Fruit fly (Drosophila melanogaster): ENCODE data around the gene CG18418.

The CG18418 gene

dm6 chr3L:4691775-4692174 lies 1.9 kb upstream of the CG18418 start (continued):
- TF ChIP-seq CG6175 (GFP tag; IDR thresholded peaks at IDR 0.05) (no peak), p53 (GFP tag; optimal IDR thresholded peaks at IDR 0.05) (no peak), CG16779 (GFP tag; IDR thresholded peaks at IDR 0.05) (no peak), so (GFP tag; IDR thresholded peaks at IDR 0.05) (no peak), tap (tag; optimal IDR thresholded peaks at IDR 0.05) (peak; percentile 9), ATbp (GFP tag; optimal IDR thresholded peaks at IDR 0.05) (peak; percentile 36), Mad (GFP tag; optimal IDR thresholded peaks at IDR 0.05) (no peak), CHES-1-like (GFP tag; optimal IDR thresholded peaks at IDR 0.05) (no peak), disco-r (GFP tag; optimal IDR thresholded peaks at IDR 0.05) (no peak), CG11695 (GFP tag; IDR thresholded peaks at IDR 0.05) (no peak), trem (tag; optimal IDR thresholded peaks at IDR 0.05) (peak; percentile 45), BtbVII (GFP tag; optimal IDR thresholded peaks at IDR 0.05) (no peak), ap (GFP tag; IDR thresholded peaks at IDR 0.05) (no peak), CG32767 (GFP tag; IDR thresholded peaks at IDR 0.05) (no peak), crc (GFP tag; optimal IDR thresholded peaks at IDR 0.05) (no peak), CG30403 (GFP tag; optimal IDR thresholded peaks at IDR 0.05) (peak; percentile 27), scrt (GFP tag; optimal IDR thresholded peaks at IDR 0.05) (no peak), Taf1 (GFP tag; IDR thresholded peaks at IDR 0.05) (no peak), Xbp1 (GFP tag; optimal IDR thresholded peaks at IDR 0.05) (no peak), CG6689 (GFP tag; IDR thresholded peaks at IDR 0.05) (no peak), CG1603 (tag; optimal IDR thresholded peaks at IDR 0.05) (no peak), CG15269 (tag; optimal IDR thresholded peaks at IDR 0.05) (peak; percentile 9), dimm (GFP tag; IDR thresholded peaks at IDR 0.05) (no peak), vnd (GFP tag; IDR thresholded peaks at IDR 0.05; ENCODE audit: partially characterized antibody) (no peak), unpg (GFP tag; optimal IDR thresholded peaks at IDR 0.05) (peak; percentile 31), row (GFP tag; IDR thresholded peaks at IDR 0.05) (peak; percentile 34), CrebB (tag; optimal IDR thresholded peaks at IDR 0.05) (no peak), luna (GFP tag; optimal IDR thresholded peaks at IDR 0.05) (no peak), Dfd (GFP tag; optimal IDR thresholded peaks at IDR 0.05) (no peak), insv (GFP tag; optimal IDR thresholded peaks at IDR 0.05) (no peak), CG6765 (GFP tag; optimal IDR thresholded peaks at IDR 0.05) (no peak), unc-4 (GFP tag; IDR thresholded peaks at IDR 0.05; ENCODE audit: partially characterized antibody) (no peak), slbo (GFP tag; IDR thresholded peaks at IDR 0.05) (no peak), CG3065 (GFP tag; optimal IDR thresholded peaks at IDR 0.05) (no peak), HmgD (GFP tag; optimal IDR thresholded peaks at IDR 0.05) (no peak), CG16863 (GFP tag; optimal IDR thresholded peaks at IDR 0.05) (no peak), CG6254 (GFP tag; optimal IDR thresholded peaks at IDR 0.05) (peak; percentile 1), CG2129 (GFP tag; IDR thresholded peaks at IDR 0.05; ENCODE audit: partially characterized antibody) (no peak), wdn (GFP tag; IDR thresholded peaks at IDR 0.05) (no peak), ewg (GFP tag; optimal IDR thresholded peaks at IDR 0.05) (peak; percentile 23), CG7556 (GFP tag; optimal IDR thresholded peaks at IDR 0.05) (peak; percentile 46), CG2678 (tag; optimal IDR thresholded peaks at IDR 0.05) (peak; percentile 57), D (optimal IDR thresholded peaks at IDR 0.05) (no peak), D (GFP tag; optimal IDR thresholded peaks at IDR 0.05) (peak; percentile 37), CG10321 (GFP tag; IDR thresholded peaks at IDR 0.05) (no peak), Mes4 (GFP tag; optimal IDR thresholded peaks at IDR 0.05) (no peak), repo (GFP tag; optimal IDR thresholded peaks at IDR 0.05) (no peak), Sry-δ (GFP tag; optimal IDR thresholded peaks at IDR 0.05) (no peak), esg (GFP tag; conservative IDR thresholded peaks at IDR 0.05) (no peak), dm (GFP tag; optimal IDR thresholded peaks at IDR 0.05) (no peak), CG13123 (GFP tag; optimal IDR thresholded peaks at IDR 0.05) (no peak), CG12071 (GFP tag; optimal IDR thresholded peaks at IDR 0.05) (no peak), Adf1 (GFP tag; IDR thresholded peaks at IDR 0.05) (no peak)
